Fruit fly (Drosophila melanogaster): ENCODE results near the gene Rheb.

The Rheb gene

DNA sequence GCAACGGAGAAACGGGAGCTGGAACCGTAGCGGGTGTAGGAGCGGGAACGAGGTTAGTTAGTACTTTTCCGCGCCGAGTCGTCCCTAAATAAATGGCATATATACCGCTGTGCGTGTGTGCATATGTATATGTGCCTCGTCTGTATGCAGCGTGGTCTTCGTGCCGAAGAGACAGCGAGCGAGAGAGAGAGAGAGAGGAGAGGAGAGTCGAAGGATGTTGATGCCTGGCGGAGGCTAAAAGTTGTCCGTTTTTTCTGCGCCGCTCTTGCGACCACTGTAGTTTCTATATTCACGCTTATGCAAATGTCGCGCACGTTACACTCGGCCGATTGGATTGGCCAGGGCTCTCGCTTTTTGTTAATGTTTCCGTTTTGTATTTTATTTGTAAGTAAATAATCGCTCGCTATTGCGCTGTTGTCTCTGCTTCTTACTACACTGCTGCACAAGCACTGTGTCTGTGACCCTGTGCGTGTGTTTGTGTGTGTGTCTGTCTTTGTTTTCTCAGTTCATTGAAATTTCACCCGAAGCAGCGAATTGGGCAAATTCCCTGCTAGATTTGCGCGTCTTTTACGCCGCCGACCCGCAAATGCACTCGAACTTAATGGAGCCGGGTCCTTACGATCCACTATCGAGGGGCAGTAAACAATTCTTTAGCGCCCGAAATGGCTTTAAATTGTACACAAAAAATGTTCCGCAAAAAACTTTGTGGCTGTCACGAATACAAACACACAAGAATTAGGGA lies 43.8 kb downstream of the Rheb start, which contains the start of gene Rga (continued):
- TF ChIP-seq cg (GFP tag; optimal IDR thresholded peaks at IDR 0.05) (peak; percentile 94), CG12155 (GFP tag; optimal IDR thresholded peaks at IDR 0.05) (no peak), CG34422 (GFP tag; IDR thresholded peaks at IDR 0.05) (peak; percentile 6; the same call in 1 of the 3 replicates), CG17829 (tag; optimal IDR thresholded peaks at IDR 0.05) (no peak), fd64A (GFP tag; optimal IDR thresholded peaks at IDR 0.05) (no peak), Nf-YB (GFP tag; optimal IDR thresholded peaks at IDR 0.05) (no peak), CG7839 (tag; optimal IDR thresholded peaks at IDR 0.05) (no peak), pho (GFP tag; optimal IDR thresholded peaks at IDR 0.05) (peak; percentile 5), CG3281 (GFP tag; optimal IDR thresholded peaks at IDR 0.05) (no peak), CG10959 (GFP tag; IDR thresholded peaks at IDR 0.05) (no peak), CG1233 (GFP tag; optimal IDR thresholded peaks at IDR 0.05) (no peak), B-H2 (GFP tag; optimal IDR thresholded peaks at IDR 0.05) (no peak), chn (GFP tag; optimal IDR thresholded peaks at IDR 0.05) (no peak), CG9437 (GFP tag; optimal IDR thresholded peaks at IDR 0.05) (peak; percentile 32), CG15479 (GFP tag; optimal IDR thresholded peaks at IDR 0.05) (peak; percentile 99), insv (GFP tag; optimal IDR thresholded peaks at IDR 0.05) (peak in 1 of 2 experiments; percentile 36), CG1832 (GFP tag; optimal IDR thresholded peaks at IDR 0.05) (peak; percentile 56), Atf6 (GFP tag; IDR thresholded peaks at IDR 0.05) (no peak), MESR4 (GFP tag; optimal IDR thresholded peaks at IDR 0.05) (peak; percentile 91), CG8290 (GFP tag; optimal IDR thresholded peaks at IDR 0.05) (no peak), CG8290 (tag; optimal IDR thresholded peaks at IDR 0.05) (no peak), CG11695 (GFP tag; IDR thresholded peaks at IDR 0.05) (peak; percentile 79), odd (GFP tag; optimal IDR thresholded peaks at IDR 0.05) (peak; percentile 17), CG13624 (GFP tag; optimal IDR thresholded peaks at IDR 0.05) (peak; percentile 21), CG9727 (GFP tag; optimal IDR thresholded peaks at IDR 0.05) (peak; percentile 42), CG17385 (GFP tag; optimal IDR thresholded peaks at IDR 0.05) (peak; percentile 95), CG32532 (GFP tag; IDR thresholded peaks at IDR 0.05) (0 out of 2 replicates have a peak, but pooled peaks have one; percentile 16)

DNA sequence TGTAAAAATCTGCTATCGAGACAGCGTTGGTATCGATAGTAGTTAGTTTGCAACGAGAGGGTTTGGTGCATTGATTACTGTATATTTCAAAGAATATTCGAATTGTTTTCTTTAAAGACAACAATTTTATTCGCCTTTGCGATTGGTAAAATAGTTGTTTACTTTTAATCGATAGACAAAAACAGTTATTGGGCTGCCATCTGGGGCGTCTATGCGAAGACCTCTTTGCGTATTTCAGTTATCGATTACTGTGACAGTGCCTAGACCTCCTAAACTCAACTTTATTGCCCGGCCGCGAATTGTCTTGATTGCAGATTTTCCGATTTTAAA lies 44.4 kb downstream of the Rheb start, which contains the start of gene Atu:
Atu (plus strand) TSS at position 245 of the 330 bp plus-strand sequence.
- peak; percentile 26 for TF ChIP-seq Tbp (GFP tag; optimal IDR thresholded peaks at IDR 0.05)
- TF ChIP-seq CG4820 (GFP tag; optimal IDR thresholded peaks at IDR 0.05) = peak; percentile 61
- TF ChIP-seq CG5180 (GFP tag; optimal IDR thresholded peaks at IDR 0.05) = no peak
- peak; percentile 55 for TF ChIP-seq CG7786 (GFP tag; optimal IDR thresholded peaks at IDR 0.05)
- TF ChIP-seq mld (GFP tag; IDR thresholded peaks at IDR 0.05; ENCODE audit: partially characterized antibody) = peak; percentile 42; the same call in 1 of the 3 replicates
- peak; percentile 83 for TF ChIP-seq bbx (GFP tag; IDR thresholded peaks at IDR 0.05; ENCODE audit: partially characterized antibody)
- TF ChIP-seq gfzf (GFP tag; optimal IDR thresholded peaks at IDR 0.05) = peak; percentile 27
- peak; percentile 18 for TF ChIP-seq nerfin-1 (tag; optimal IDR thresholded peaks at IDR 0.05)
- TF ChIP-seq CG6791 (GFP tag; IDR thresholded peaks at IDR 0.05; ENCODE audit: partially characterized antibody) = peak; percentile 84
- no peak for TF ChIP-seq CG2202 (tag; optimal IDR thresholded peaks at IDR 0.05)
- TF ChIP-seq pan (optimal IDR thresholded peaks at IDR 0.05) = no peak
- TF ChIP-seq pan (GFP tag; optimal IDR thresholded peaks at IDR 0.05 in 1 of 2, IDR thresholded peaks at IDR 0.05 in 1 of 2) = peak in 1 of 2 experiments; percentile 17
- TF ChIP-seq Rfx (GFP tag; IDR thresholded peaks at IDR 0.05) = peak; percentile 41; the same call in 1 of the 2 replicates
- TF ChIP-seq Dll (GFP tag; IDR thresholded peaks at IDR 0.05; ENCODE audit: partially characterized antibody) = peak; percentile 97
- TF ChIP-seq HmgD (GFP tag; optimal IDR thresholded peaks at IDR 0.05) = peak; percentile 51
- no peak for TF ChIP-seq gcm (GFP tag; optimal IDR thresholded peaks at IDR 0.05)
- TF ChIP-seq CG8281 (tag; optimal IDR thresholded peaks at IDR 0.05) = no peak
- peak; percentile 48 for TF ChIP-seq lilli (GFP tag; optimal IDR thresholded peaks at IDR 0.05)
- peak; percentile 26 for TF ChIP-seq zen (tag; optimal IDR thresholded peaks at IDR 0.05)
- TF ChIP-seq sqz (GFP tag; optimal IDR thresholded peaks at IDR 0.05) = peak; percentile 8
- peak; percentile 88 for TF ChIP-seq sens (GFP tag)
- TF ChIP-seq bab2 (GFP tag; optimal IDR thresholded peaks at IDR 0.05) = no peak
- peak; percentile 89 for TF ChIP-seq CG2129 (GFP tag; IDR thresholded peaks at IDR 0.05; ENCODE audit: partially characterized antibody)
- TF ChIP-seq CG8290 (GFP tag; optimal IDR thresholded peaks at IDR 0.05) = no peak
- TF ChIP-seq CG8290 (tag; optimal IDR thresholded peaks at IDR 0.05) = peak in 1 of 2 experiments; percentile 57
